Worm (Caenorhabditis elegans): Measurements from ENCODE around the gene srx-31.

Gene srx-31

DNA sequence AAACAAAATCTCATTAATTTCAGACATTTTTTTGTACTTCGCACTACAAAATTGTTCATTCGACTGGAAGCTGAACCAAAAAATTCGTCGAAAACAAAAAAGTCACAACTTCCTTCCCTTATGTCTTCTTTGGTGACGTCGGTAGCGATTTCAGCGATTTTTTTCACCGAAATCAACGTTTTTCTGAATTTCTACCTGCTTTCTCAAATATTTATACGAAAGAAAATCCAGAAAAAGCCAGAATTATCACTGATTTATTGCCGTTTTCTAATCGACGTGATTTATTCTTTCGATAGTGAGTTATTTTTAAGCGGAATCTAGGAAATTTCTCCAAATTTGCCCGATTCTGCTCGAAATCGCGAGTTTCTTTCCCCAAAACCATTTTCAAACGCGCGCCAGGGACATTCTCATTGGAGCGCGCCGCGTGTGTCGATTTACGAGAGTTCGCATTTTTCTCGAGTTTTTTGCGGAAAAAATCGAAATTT, 47.9 kb downstream of the srx-31 start, which contains the start of gene srbc-58:
Gene srbc-58, plus strand, starts transcription at position 121 of the 485 bp plus-strand sequence.
- TF ChIP-seq sea-1 (GFP tag; conservative IDR thresholded peaks at IDR 0.05), result 0 out of 2 replicates have a peak, but pooled peaks have one; percentile 44
- TF ChIP-seq flt-1 (GFP tag; IDR thresholded peaks at IDR 0.05), result no peak

DNA sequence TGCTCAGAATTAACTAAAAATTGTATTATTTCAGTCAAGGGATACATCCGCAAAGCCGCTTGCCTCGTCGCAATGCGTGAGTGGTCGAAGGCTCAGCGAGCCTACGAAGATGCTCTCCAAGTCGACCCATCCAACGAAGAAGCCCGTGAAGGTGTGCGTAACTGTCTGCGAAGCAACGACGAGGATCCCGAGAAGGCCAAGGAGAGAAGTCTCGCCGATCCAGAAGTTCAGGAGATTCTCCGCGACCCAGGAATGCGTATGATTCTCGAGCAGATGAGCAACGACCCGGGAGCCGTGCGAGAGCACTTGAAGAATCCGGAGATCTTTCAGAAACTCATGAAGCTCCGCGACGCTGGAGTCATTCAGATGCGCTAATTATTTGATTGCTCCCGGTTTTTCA, 48.5 kb downstream of the srx-31 start:
- TF ChIP-seq sea-1 (GFP tag; conservative IDR thresholded peaks at IDR 0.05) (no peak), ets-7 (tag; optimal IDR thresholded peaks at IDR 0.05) (no peak), hmbx-1 (tag; optimal IDR thresholded peaks at IDR 0.05) (no peak), F13C5.2 (tag; optimal IDR thresholded peaks at IDR 0.05) (no peak), ama-1 (optimal IDR thresholded peaks at IDR 0.05) (no peak), hnd-1 (tag; optimal IDR thresholded peaks at IDR 0.05) (no peak), scrt-1 (GFP tag; IDR thresholded peaks at IDR 0.05) (no peak), pes-1 (GFP tag; IDR thresholded peaks at IDR 0.05) (no peak), aly-1 (tag; optimal IDR thresholded peaks at IDR 0.05) (no peak), tbx-37 (GFP tag; conservative IDR thresholded peaks at IDR 0.05) (no peak)

ce11 chrV:773256-773655, 49.6 kb downstream of the srx-31 start, which contains the start of gene sti-1:
Gene sti-1, plus strand, starts transcription at chrV:773518.
- no peak for TF ChIP-seq scrt-1 (GFP tag; IDR thresholded peaks at IDR 0.05)
- TF ChIP-seq F13C5.2 (tag; optimal IDR thresholded peaks at IDR 0.05), result peak; percentile 34
- no peak for TF ChIP-seq tbx-11 (GFP tag; IDR thresholded peaks at IDR 0.05)
- no peak for TF ChIP-seq hmg-4 (GFP tag; optimal IDR thresholded peaks at IDR 0.05)
- TF ChIP-seq flt-1 (GFP tag; IDR thresholded peaks at IDR 0.05), result no peak
- TF ChIP-seq hmbx-1 (tag; optimal IDR thresholded peaks at IDR 0.05), result no peak

- no peak for TF ChIP-seq ceh-13 (GFP tag; optimal IDR thresholded peaks at IDR 0.05)
- no peak for TF ChIP-seq tbx-37 (GFP tag; conservative IDR thresholded peaks at IDR 0.05)
- TF ChIP-seq hnd-1 (tag; optimal IDR thresholded peaks at IDR 0.05), result no peak
- TF ChIP-seq aly-1 (tag; optimal IDR thresholded peaks at IDR 0.05), result no peak
- no peak for TF ChIP-seq B0310.2 (tag; optimal IDR thresholded peaks at IDR 0.05)
- TF ChIP-seq tra-4 (tag; optimal IDR thresholded peaks at IDR 0.05), result no peak
- TF ChIP-seq ceh-36 (tag; optimal IDR thresholded peaks at IDR 0.05), result no peak
- TF ChIP-seq flt-1 (GFP tag; IDR thresholded peaks at IDR 0.05), result no peak
- no peak for TF ChIP-seq ama-1 (optimal IDR thresholded peaks at IDR 0.05)
- no peak for TF ChIP-seq scrt-1 (GFP tag; IDR thresholded peaks at IDR 0.05)
- TF ChIP-seq pes-1 (GFP tag; IDR thresholded peaks at IDR 0.05), result no peak
- TF ChIP-seq tbx-11 (GFP tag; IDR thresholded peaks at IDR 0.05), result no peak
- TF ChIP-seq sea-1 (GFP tag; conservative IDR thresholded peaks at IDR 0.05), result no peak
- TF ChIP-seq F13C5.2 (tag; optimal IDR thresholded peaks at IDR 0.05), result no peak
- no peak for TF ChIP-seq hmg-4 (GFP tag; optimal IDR thresholded peaks at IDR 0.05)
- no peak for TF ChIP-seq hmbx-1 (tag; optimal IDR thresholded peaks at IDR 0.05)
- TF ChIP-seq ets-7 (tag; optimal IDR thresholded peaks at IDR 0.05), result no peak
These were observed 50.6 kb downstream of the srx-31 start for ce11 chrV:772210-772609.
